Worm (Caenorhabditis elegans) whole organism, early embryonic: Measurements from ENCODE around the gene gei-3.

ENCODE experiments used
- B0310.2 ChIP-seq: sonication (generic microtip); optimal IDR thresholded peaks from 2 replicates; lab custom pipeline; 2016; ENCODE audit warnings: mild to moderate bottlenecking, missing genetic modification characterization, missing compliant biosample characterization
- aly-1 ChIP-seq: sonication (generic microtip); optimal IDR thresholded peaks from 2 replicates; lab custom pipeline; 2016; ENCODE audit warnings: missing genetic modification characterization, missing compliant biosample characterization
- ama-1 ChIP-seq: fragments of 150-350 bp; optimal IDR thresholded peaks from 2 replicates; lab custom pipeline; 2014
- hnd-1 ChIP-seq: sonication (generic microtip); optimal IDR thresholded peaks from 2 replicates; lab custom pipeline; 2016; ENCODE audit warnings: missing genetic modification characterization, missing compliant biosample characterization
- tra-4 ChIP-seq: sonication (generic microtip); optimal IDR thresholded peaks from 2 replicates; lab custom pipeline; 2017; ENCODE audit warnings: missing genetic modification characterization, missing compliant biosample characterization

ce11 chrX:12792554-12792953 is 20.9 kb downstream of the gei-3 start, which contains the start of gene abf-5:
- TF ChIP-seq hnd-1 (tag; lab: Kevin White, UChicago) (no peak), ama-1 (no peak), aly-1 (tag; lab: Kevin White, UChicago) (no peak), B0310.2 (tag; lab: Kevin White, UChicago) (no peak), tra-4 (tag; lab: Kevin White, UChicago) (no peak)
